Worm (Caenorhabditis elegans) whole organism, young adult: ENCODE data around the gene C17E7.4.

ENCODE experiments used
- B0261.1 ChIP-seq: sonication (generic microtip); optimal IDR thresholded peaks from 2 replicates; lab custom pipeline; 2016; ENCODE audit warnings: mild to moderate bottlenecking, missing genetic modification characterization, moderate library complexity, missing compliant biosample characterization
- F37B4.10 ChIP-seq: fragments of 200-800 bp; sonication (Bioruptor generic); IDR thresholded peaks from 2 replicates; pipeline ENCODE4 v1.3.6; 2022; ENCODE audit warnings: missing genetic modification characterization, missing compliant biosample characterization
- Y67H2A.10 ChIP-seq: fragments of 200-800 bp; sonication (Bioruptor generic); conservative IDR thresholded peaks from 2 replicates; pipeline ENCODE4 v1.3.6; 2022; ENCODE audit warnings: missing genetic modification reagents, missing genetic modification characterization, missing compliant biosample characterization
- Y95B8A.8 ChIP-seq: fragments of 200-800 bp; sonication (Bioruptor generic); IDR thresholded peaks from 2 replicates; pipeline ENCODE4 v1.3.6; 2022; ENCODE audit warnings: missing genetic modification reagents, missing genetic modification characterization, missing compliant biosample characterization
- aptf-2 ChIP-seq: fragments of 200-800 bp; sonication (Bioruptor generic); conservative IDR thresholded peaks from 2 replicates; pipeline ENCODE4 v1.3.6; 2022; ENCODE audit warnings: missing genetic modification reagents, missing genetic modification characterization, missing compliant biosample characterization
- aptf-3 ChIP-seq: fragments of 200-800 bp; sonication (Bioruptor generic); IDR thresholded peaks from 2 replicates; pipeline ENCODE4 v1.3.6; 2022; ENCODE audit warnings: missing genetic modification characterization, missing compliant biosample characterization
- cebp-1 ChIP-seq, 2 experiments: fragments of 200-800 bp in 1 of 2; sonication (Bioruptor generic) in 1 of 2; sonication (generic microtip) in 1 of 2; IDR thresholded peaks in 1 of 2; optimal IDR thresholded peaks in 1 of 2; 2 replicates each; pipeline versions ENCODE4 v1.3.6 to Lab custom; 2017 to 2022; ENCODE audit warnings: missing compliant biosample characterization in 2 of 2, missing genetic modification characterization in 2 of 2, mild to moderate bottlenecking in 1 of 2, missing genetic modification reagents in 1 of 2, moderate library complexity in 1 of 2
- ceh-100 ChIP-seq: fragments of 200-800 bp; sonication (Bioruptor generic); IDR thresholded peaks from 2 replicates; pipeline ENCODE4 v1.3.6; 2022; ENCODE audit warnings: missing genetic modification reagents, missing genetic modification characterization, missing compliant biosample characterization
- ceh-27 ChIP-seq: fragments of 200-800 bp; sonication (Bioruptor generic); optimal IDR thresholded peaks from 2 replicates; lab custom pipeline; 2018; ENCODE audit warnings: mild to moderate bottlenecking, missing genetic modification characterization, moderate library complexity, missing compliant biosample characterization
- ceh-79 ChIP-seq: sonication (generic microtip); optimal IDR thresholded peaks from 2 replicates; lab custom pipeline; 2017; ENCODE audit warnings: mild to moderate bottlenecking, missing genetic modification characterization, missing compliant biosample characterization
- die-1 ChIP-seq: sonication (generic microtip); optimal IDR thresholded peaks from 2 replicates; lab custom pipeline; 2016; ENCODE audit warnings: missing genotype, mild to moderate bottlenecking, missing genetic modification characterization, missing compliant biosample characterization
- efl-1 ChIP-seq: fragments of 150-350 bp; optimal IDR thresholded peaks from 2 replicates; lab custom pipeline; 2014; ENCODE audit warnings: missing biosample characterization, missing genetic modification reagents, missing genetic modification characterization
- egl-18 ChIP-seq: fragments of 200-800 bp; sonication (Bioruptor generic); IDR thresholded peaks from 2 replicates; pipeline ENCODE4 v1.3.6; 2022; ENCODE audit warnings: missing genetic modification reagents, missing genetic modification characterization, missing compliant biosample characterization
- ekl-4 ChIP-seq: fragments of 200-800 bp; sonication (Bioruptor generic); IDR thresholded peaks from 2 replicates; pipeline ENCODE4 v1.3.6; 2022; ENCODE audit warnings: missing genetic modification reagents, missing genetic modification characterization, missing compliant biosample characterization
- fkh-3 ChIP-seq: sonication (generic microtip); optimal IDR thresholded peaks from 2 replicates; lab custom pipeline; 2016; ENCODE audit warnings: mild to moderate bottlenecking, missing genetic modification characterization, missing compliant biosample characterization
- gei-17 ChIP-seq: fragments of 200-800 bp; sonication (Bioruptor generic); optimal IDR thresholded peaks from 2 replicates; lab custom pipeline; 2018; ENCODE audit warnings: mild to moderate bottlenecking, missing genetic modification characterization, missing compliant biosample characterization
- him-1 ChIP-seq: sonication (generic microtip); optimal IDR thresholded peaks from 2 replicates; lab custom pipeline; 2016; ENCODE audit warnings: missing genotype, missing genetic modification reagents, missing genetic modification characterization, missing compliant biosample characterization
- hmg-1.2 ChIP-seq: fragments of 200-800 bp; sonication (Bioruptor generic); IDR thresholded peaks from 2 replicates; pipeline ENCODE4 v1.3.6; 2022; ENCODE audit warnings: missing genetic modification reagents, missing genetic modification characterization, missing compliant biosample characterization
- hrde-1 ChIP-seq: sonication (generic microtip); optimal IDR thresholded peaks from 2 replicates; lab custom pipeline; 2016; ENCODE audit warnings: missing genetic modification characterization, mild to moderate bottlenecking, missing compliant biosample characterization, moderate library complexity, missing genotype, missing genetic modification reagents, borderline replicate concordance
- hsf-1 ChIP-seq: fragments of 200-800 bp; sonication (Bioruptor generic); IDR thresholded peaks from 2 replicates; pipeline ENCODE4 v1.3.6; 2022; ENCODE audit warnings: missing genetic modification reagents, missing genetic modification characterization, missing compliant biosample characterization
- let-526 ChIP-seq: fragments of 200-800 bp; sonication (Bioruptor generic); IDR thresholded peaks from 2 replicates; pipeline ENCODE4 v1.3.6; 2022; ENCODE audit warnings: missing genetic modification reagents, missing genetic modification characterization, missing compliant biosample characterization
- lin-35 ChIP-seq, 3 experiments: fragments of 150-350 bp in 2 of 3; sonication (generic microtip) in 1 of 3; optimal IDR thresholded peaks; 2 replicates each; lab custom pipeline; 2014 to 2018; ENCODE audit warnings: missing biosample characterization in 3 of 3, missing genetic modification characterization in 3 of 3, missing genetic modification reagents in 3 of 3
- lin-54 ChIP-seq: fragments of 200-800 bp; sonication (Bioruptor generic); optimal IDR thresholded peaks from 2 replicates; lab custom pipeline; 2018; ENCODE audit warnings: mild to moderate bottlenecking, missing genetic modification characterization, missing compliant biosample characterization
- lir-1 ChIP-seq: fragments of 200-800 bp; sonication (Bioruptor generic); conservative IDR thresholded peaks from 2 replicates; pipeline ENCODE4 v1.3.6; 2022; ENCODE audit warnings: missing genetic modification reagents, missing genetic modification characterization, missing compliant biosample characterization
- lsl-1 ChIP-seq: fragments of 200-800 bp; sonication (Bioruptor generic); optimal IDR thresholded peaks from 2 replicates; lab custom pipeline; 2018; ENCODE audit warnings: mild to moderate bottlenecking, missing genetic modification characterization, moderate library complexity, missing compliant biosample characterization
- madf-3 ChIP-seq: fragments of 200-800 bp; sonication (Bioruptor generic); IDR thresholded peaks from 2 replicates; pipeline ENCODE4 v1.3.6; 2022; ENCODE audit warnings: missing genetic modification reagents, missing genetic modification characterization, missing compliant biosample characterization
- nhr-120 ChIP-seq: fragments of 200-800 bp; sonication (Bioruptor generic); IDR thresholded peaks from 2 replicates; pipeline ENCODE4 v1.3.6; 2022; ENCODE audit warnings: missing genetic modification characterization, missing compliant biosample characterization
- nhr-179 ChIP-seq: sonication (generic microtip); optimal IDR thresholded peaks from 2 replicates; lab custom pipeline; 2016; ENCODE audit warnings: mild to moderate bottlenecking, missing genetic modification characterization, missing compliant biosample characterization
- nhr-27 ChIP-seq: fragments of 200-800 bp; sonication (Bioruptor generic); optimal IDR thresholded peaks from 2 replicates; lab custom pipeline; 2018; ENCODE audit warnings: mild to moderate bottlenecking, missing genetic modification characterization, moderate library complexity, missing compliant biosample characterization
- rcor-1 ChIP-seq: fragments of 200-800 bp; sonication (Bioruptor generic); IDR thresholded peaks from 2 replicates; pipeline ENCODE4 v1.3.6; 2022; ENCODE audit warnings: missing genetic modification reagents, missing genetic modification characterization, missing compliant biosample characterization
- snpc-4 ChIP-seq, 5 experiments: fragments of 150-350 bp in 1 of 5; sonication (generic microtip) in 4 of 5; optimal IDR thresholded peaks; 2 replicates each; lab custom pipeline; 2014 to 2018; ENCODE audit warnings: missing genetic modification characterization in 5 of 5, missing biosample characterization in 3 of 5, antibody characterized with exemption in 2 of 5, mild to moderate bottlenecking in 2 of 5, missing compliant biosample characterization in 2 of 5, missing genotype in 2 of 5, moderate library complexity in 2 of 5, missing genetic modification reagents in 1 of 5
- tbp1 ChIP-seq: fragments of 200-800 bp; sonication (Bioruptor generic); optimal IDR thresholded peaks from 2 replicates; lab custom pipeline; 2018; ENCODE audit warnings: mild to moderate bottlenecking, missing genetic modification characterization, missing compliant biosample characterization
- xnd-1 ChIP-seq: sonication (generic microtip); optimal IDR thresholded peaks from 2 replicates; lab custom pipeline; 2016; ENCODE audit warnings: missing genotype, missing genetic modification reagents, missing genetic modification characterization, missing compliant biosample characterization
- zfh-2 ChIP-seq: fragments of 200-800 bp; sonication (Bioruptor generic); conservative IDR thresholded peaks from 2 replicates; pipeline ENCODE4 v1.3.6; 2022; ENCODE audit warnings: missing genetic modification reagents, missing genetic modification characterization, missing compliant biosample characterization
- ztf-25 ChIP-seq: fragments of 200-800 bp; sonication (Bioruptor generic); IDR thresholded peaks from 2 replicates; pipeline ENCODE4 v1.3.6; 2022; ENCODE audit warnings: missing genetic modification reagents, missing genetic modification characterization, missing compliant biosample characterization
- ztf-26 ChIP-seq: sonication (generic microtip); optimal IDR thresholded peaks from 2 replicates; lab custom pipeline; 2017; ENCODE audit warnings: missing genetic modification characterization, missing compliant biosample characterization
- ztf-6 ChIP-seq: fragments of 200-800 bp; sonication (Bioruptor generic); IDR thresholded peaks from 2 replicates; pipeline ENCODE4 v1.3.6; 2022; ENCODE audit warnings: missing genetic modification reagents, missing genetic modification characterization, missing compliant biosample characterization

Gene C17E7.4

ce11 chrV:3919289-3919688 is 26.6 kb downstream of the C17E7.4 start, which contains the start of gene srx-66 (continued):
- TF ChIP-seq snpc-4 (GFP tag; optimal IDR thresholded peaks at IDR 0.05; lab: Kevin White, UChicago): no peak
- TF ChIP-seq snpc-4 (tag; optimal IDR thresholded peaks at IDR 0.05; lab: Kevin White, UChicago): no peak

ce11 chrV:3921635-3922034 is 29.0 kb downstream of the C17E7.4 start, which contains the start of gene srx-65:
Gene srx-65, plus strand, starts transcription at chrV:3921935.
- TF ChIP-seq him-1 (no peak), nhr-27 (tag; lab: Kevin White, UChicago) (no peak), gei-17 (GFP tag; lab: Kevin White, UChicago) (no peak), lsl-1 (GFP tag; lab: Kevin White, UChicago) (no peak), fkh-3 (tag; lab: Kevin White, UChicago) (no peak), zfh-2 (GFP tag; lab: Robert Waterston, UW) (no peak), Y95B8A.8 (GFP tag; lab: Robert Waterston, UW) (no peak), let-526 (GFP tag; lab: Robert Waterston, UW) (no peak), xnd-1 (tag; lab: Kevin White, UChicago) (no peak), aptf-2 (GFP tag; lab: Robert Waterston, UW) (no peak), hsf-1 (GFP tag; lab: Robert Waterston, UW) (no peak), lin-54 (GFP tag; lab: Kevin White, UChicago) (no peak), rcor-1 (no peak), efl-1 (GFP tag; lab: Kevin White, UChicago) (no peak)
- TF ChIP-seq, all 124 proteins: peak for 0

- TF ChIP-seq egl-18 (no peak), lsl-1 (GFP tag; lab: Kevin White, UChicago) (no peak), madf-3 (GFP tag; lab: Robert Waterston, UW) (0 out of 2 replicates have a peak, but pooled peaks have one; percentile 45), aptf-3 (no peak), ztf-26 (tag; lab: Kevin White, UChicago) (no peak)
- TF ChIP-seq, all 124 proteins: peak for 1
Observed at ce11 chrV:3922547-3922946, 29.9 kb downstream of the C17E7.4 start.

- TF ChIP-seq ekl-4 (GFP tag; lab: Robert Waterston, UW) (no peak), snpc-4 (GFP tag; optimal IDR thresholded peaks at IDR 0.05; lab: Kevin White, UChicago) (no peak), snpc-4 (tag; optimal IDR thresholded peaks at IDR 0.05; lab: Kevin White, UChicago) (peak in 2 of 4 experiments; percentile 74 to 84), B0261.1 (no peak), ztf-6 (no peak), lin-35 (GFP tag; optimal IDR thresholded peaks at IDR 0.05; lab: Kevin White, UChicago) (no peak), hmg-1.2 (GFP tag; lab: Robert Waterston, UW) (peak; percentile 57), nhr-120 (GFP tag; lab: Robert Waterston, UW) (0 out of 2 replicates have a peak, but pooled peaks have one; percentile 43), lir-1 (GFP tag; lab: Robert Waterston, UW) (no peak), F37B4.10 (GFP tag; lab: Robert Waterston, UW) (0 out of 2 replicates have a peak, but pooled peaks have one; percentile 78), die-1 (tag; lab: Kevin White, UChicago) (no peak), egl-18 (0 out of 2 replicates have a peak, but pooled peaks have one; percentile 30)
Observed at ce11 chrV:3927522-3927921, 34.9 kb downstream of the C17E7.4 start.

ce11 chrV:3929099-3929498 is 36.4 kb downstream of the C17E7.4 start, which contains the start of gene srx-64:
Gene srx-64, plus strand, starts transcription at chrV:3929399.
- TF ChIP-seq tbp1 (GFP tag; lab: Kevin White, UChicago) (no peak), aptf-2 (GFP tag; lab: Robert Waterston, UW) (no peak), hmg-1.2 (GFP tag; lab: Robert Waterston, UW) (no peak), ceh-100 (no peak), hsf-1 (GFP tag; lab: Robert Waterston, UW) (no peak), hrde-1 (tag; lab: Kevin White, UChicago) (no peak), let-526 (GFP tag; lab: Robert Waterston, UW) (no peak), ceh-79 (tag; lab: Kevin White, UChicago) (no peak), Y67H2A.10 (no peak), nhr-179 (tag; lab: Kevin White, UChicago) (no peak), ztf-25 (GFP tag; lab: Robert Waterston, UW) (no peak), ceh-27 (GFP tag; lab: Kevin White, UChicago) (no peak), F37B4.10 (GFP tag; lab: Robert Waterston, UW) (no peak), cebp-1 (GFP tag; IDR thresholded peaks at IDR 0.05; lab: Robert Waterston, UW) (no peak), cebp-1 (tag; optimal IDR thresholded peaks at IDR 0.05; lab: Kevin White, UChicago) (no peak)
